Fruit fly (Drosophila melanogaster) whole organism: ENCODE measurements around the gene gNacalpha.

Experiments used
- CG8478 ChIP-seq: fragments of >200 bp; optimal IDR thresholded peaks from 2 replicates; lab custom pipeline; 2018; ENCODE audit warnings: inconsistent platforms
- EcR ChIP-seq, 2 experiments: fragments of >200 bp; optimal IDR thresholded peaks; 2 replicates each; lab custom pipeline; 2017; ENCODE audit warnings: missing biosample characterization in 2 of 2, missing genetic modification characterization in 2 of 2, missing genetic modification reagents in 2 of 2
- psq ChIP-seq: fragments of >200 bp; optimal IDR thresholded peaks from 2 replicates; lab custom pipeline; 2017

dm6 chr2L:1074180-1074864 is 37.3 kb downstream of the gNacalpha start:
- no peak for TF ChIP-seq CG8478 (lab: Kevin White, UChicago)
- TF ChIP-seq EcR (GFP tag; optimal IDR thresholded peaks at IDR 0.05; lab: Kevin White, UChicago) = no peak
- no peak for TF ChIP-seq psq (lab: Kevin White, UChicago)
